Fruit fly (Drosophila melanogaster) whole organism, wandering third instar larva: ENCODE measurements around the gene Sas-4.

Experiments used
- Abd-B ChIP-seq: fragments of >200 bp; optimal IDR thresholded peaks from 2 replicates; lab custom pipeline; 2017; ENCODE audit warnings: missing biosample characterization, missing genetic modification characterization
- CG32264 ChIP-seq: fragments of 200-800 bp; sonication (Bioruptor generic); optimal IDR thresholded peaks from 2 replicates; lab custom pipeline; 2016; ENCODE audit warnings: missing biosample characterization, missing genetic modification characterization
- Hr83 ChIP-seq: fragments of 200-300 bp; sonication (Bioruptor generic); optimal IDR thresholded peaks from 2 replicates; lab custom pipeline; 2016; ENCODE audit warnings: missing biosample characterization, mild to moderate bottlenecking, missing genetic modification characterization, moderate library complexity; ENCODE audit not compliant: poor library complexity, severe bottlenecking
- Myc ChIP-seq: fragments of >200 bp; optimal IDR thresholded peaks from 2 replicates; lab custom pipeline; 2017
- N ChIP-seq: fragments of >200 bp; optimal IDR thresholded peaks from 2 replicates; lab custom pipeline; 2018; ENCODE audit warnings: missing biosample characterization, missing external identifiers, missing genetic modification characterization
- br ChIP-seq: fragments of 200-800 bp; sonication (Bioruptor generic); optimal IDR thresholded peaks from 2 replicates; lab custom pipeline; 2016; ENCODE audit warnings: missing biosample characterization, missing genetic modification characterization
- ey ChIP-seq: fragments of 200-800 bp; sonication (Bioruptor generic); optimal IDR thresholded peaks from 2 replicates; lab custom pipeline; 2016; ENCODE audit warnings: missing biosample characterization, missing genetic modification characterization
- h ChIP-seq: fragments of 200-800 bp; sonication (Bioruptor generic); optimal IDR thresholded peaks from 3 replicates; lab custom pipeline; 2016; ENCODE audit warnings: missing biosample characterization, mild to moderate bottlenecking, missing genetic modification characterization
- psq ChIP-seq: fragments of 200-800 bp; sonication (Bioruptor generic); optimal IDR thresholded peaks from 3 replicates; lab custom pipeline; 2017; ENCODE audit warnings: missing biosample characterization, mild to moderate bottlenecking, missing genetic modification characterization, moderate library complexity
- rgr ChIP-seq: fragments of 200-800 bp; sonication (Bioruptor generic); optimal IDR thresholded peaks from 3 replicates; lab custom pipeline; 2016; ENCODE audit warnings: missing biosample characterization, mild to moderate bottlenecking, missing genetic modification characterization
- tai ChIP-seq: sonication (Bioruptor generic); optimal IDR thresholded peaks from 2 replicates; lab custom pipeline; 2016; ENCODE audit warnings: missing biosample characterization, missing genetic modification characterization
- usp ChIP-seq: fragments of >200 bp; optimal IDR thresholded peaks from 2 replicates; lab custom pipeline; 2017; ENCODE audit warnings: missing biosample characterization, missing genetic modification characterization
- woc ChIP-seq: sonication (Bioruptor generic); optimal IDR thresholded peaks from 2 replicates; lab custom pipeline; 2016; ENCODE audit warnings: missing biosample characterization, mild to moderate bottlenecking, missing genetic modification characterization

DNA sequence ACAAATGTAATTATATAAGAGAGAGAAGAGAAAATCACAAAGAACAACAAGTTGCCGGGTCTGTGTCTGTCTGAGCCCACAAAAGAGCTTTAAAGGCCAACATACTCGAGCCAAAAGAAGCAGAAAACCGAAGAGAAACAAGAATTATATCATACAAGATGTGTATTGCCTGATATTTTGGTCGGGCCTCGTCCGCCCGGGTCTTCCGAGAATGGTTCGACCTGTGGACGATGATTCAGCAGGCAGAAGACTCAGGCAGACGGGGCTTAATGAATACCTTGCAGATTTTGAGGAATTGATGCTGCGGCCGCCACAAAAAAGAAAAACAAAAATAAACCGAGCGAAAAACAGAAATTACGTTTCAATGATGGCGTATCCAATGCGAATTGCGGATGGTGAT, 21.8 kb downstream of the Sas-4 start:
- TF ChIP-seq Abd-B (no peak), rgr (no peak), Hr83 (GFP tag; lab: Kevin White, UChicago) (no peak), N (no peak), CG32264 (GFP tag; lab: Kevin White, UChicago) (no peak), Myc (lab: Kevin White, UChicago) (no peak), tai (GFP tag; lab: Kevin White, UChicago) (no peak), woc (GFP tag; lab: Kevin White, UChicago) (no peak), h (no peak), usp (GFP tag; lab: Kevin White, UChicago) (no peak), psq (GFP tag; lab: Kevin White, UChicago) (peak; percentile 13), br (GFP tag; lab: Kevin White, UChicago) (no peak), ey (GFP tag; lab: Kevin White, UChicago) (no peak)
